Worm (Caenorhabditis elegans): ENCODE data around the gene W02B12.16.

The W02B12.16 gene

ce11 chrII:11427322-11427721, 49.0 kb downstream of the W02B12.16 start:
- TF ChIP-seq madf-5 (GFP tag; IDR thresholded peaks at IDR 0.05), result no peak
- TF ChIP-seq mxl-3 (GFP tag; optimal IDR thresholded peaks at IDR 0.05), result no peak
- TF ChIP-seq T26A8.4 (GFP tag; IDR thresholded peaks at IDR 0.05), result no peak
- TF ChIP-seq dmd-6 (GFP tag; IDR thresholded peaks at IDR 0.05), result peak; percentile 90
- no peak for TF ChIP-seq dve-1 (tag; optimal IDR thresholded peaks at IDR 0.05; ENCODE audit: insufficient read depth)
- TF ChIP-seq hif-1 (tag; optimal IDR thresholded peaks at IDR 0.05), result no peak
- no peak for TF ChIP-seq T20F7.1 (GFP tag; optimal IDR thresholded peaks at IDR 0.05)
- no peak for TF ChIP-seq lir-3 (tag; optimal IDR thresholded peaks at IDR 0.05)
- no peak for TF ChIP-seq nhr-28 (tag; optimal IDR thresholded peaks at IDR 0.05)
- TF ChIP-seq ceh-44 (GFP tag; IDR thresholded peaks at IDR 0.05), result no peak
- no peak for TF ChIP-seq fos-1 (tag; optimal IDR thresholded peaks at IDR 0.05)
- TF ChIP-seq dpl-1 (GFP tag; optimal IDR thresholded peaks at IDR 0.05), result no peak
- no peak for TF ChIP-seq Y75B8A.6 (GFP tag; IDR thresholded peaks at IDR 0.05)
- TF ChIP-seq cey-2 (tag; optimal IDR thresholded peaks at IDR 0.05; ENCODE audit: borderline replicate concordance, insufficient read depth), result no peak
- TF ChIP-seq egl-43 (GFP tag; IDR thresholded peaks at IDR 0.05), result no peak
- no peak for TF ChIP-seq mdt-29 (GFP tag; IDR thresholded peaks at IDR 0.05)
- no peak for TF ChIP-seq saeg-2 (GFP tag; IDR thresholded peaks at IDR 0.05)
- TF ChIP-seq daf-12 (tag; optimal IDR thresholded peaks at IDR 0.05), result no peak
- TF ChIP-seq sdz-12 (GFP tag; optimal IDR thresholded peaks at IDR 0.05), result no peak
- TF ChIP-seq hlh-11 (tag; optimal IDR thresholded peaks at IDR 0.05), result peak; percentile 14
- no peak for TF ChIP-seq ces-1 (GFP tag; optimal IDR thresholded peaks at IDR 0.05)
- no peak for TF ChIP-seq F37D6.2 (tag; optimal IDR thresholded peaks at IDR 0.05)
- no peak for TF ChIP-seq php-3 (GFP tag; IDR thresholded peaks at IDR 0.05)
- peak; percentile 9 for TF ChIP-seq aha-1 (tag)
- no peak for TF ChIP-seq nhr-48 (tag; optimal IDR thresholded peaks at IDR 0.05)
